Worm (Caenorhabditis elegans): ENCODE results near the gene col-121.

col-121 gene

DNA sequence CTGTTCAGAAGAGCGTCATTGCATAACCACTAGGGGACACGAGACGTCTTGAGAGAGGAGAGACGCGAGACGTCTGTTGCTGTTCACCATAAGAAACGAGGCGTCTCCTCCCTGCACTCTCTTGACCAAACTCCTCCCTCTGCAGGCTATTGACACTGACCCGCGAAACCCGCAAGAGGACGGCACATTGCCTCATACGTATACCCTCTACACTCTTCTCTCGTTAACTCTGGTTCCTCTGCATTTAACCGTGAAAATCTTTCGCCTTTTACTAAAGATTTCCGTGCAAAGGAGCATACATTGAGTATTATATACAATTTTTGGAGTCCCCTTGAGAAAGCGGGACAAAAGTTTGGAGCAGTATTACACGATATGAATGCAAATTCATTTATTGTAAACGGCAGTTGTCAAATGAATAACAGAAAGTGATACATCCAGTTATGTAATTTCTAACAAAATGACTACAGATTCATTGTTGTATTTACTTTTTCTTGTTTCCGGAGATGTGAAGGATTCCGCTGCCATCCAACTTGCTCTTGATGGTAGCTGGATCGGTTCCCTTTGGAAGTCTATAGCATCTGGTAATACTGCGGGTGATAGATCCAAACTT lies 48.5 kb upstream of the col-121 start (continued):
- TF ChIP-seq nhr-77 (tag; optimal IDR thresholded peaks at IDR 0.05) (peak; percentile 88), unc-39 (tag; optimal IDR thresholded peaks at IDR 0.05) (no peak), ceh-20 (GFP tag; IDR thresholded peaks at IDR 0.05) (peak; percentile 88), dmd-8 (GFP tag; IDR thresholded peaks at IDR 0.05) (no peak), nhr-41 (GFP tag; IDR thresholded peaks at IDR 0.05) (no peak), dpl-1 (GFP tag; optimal IDR thresholded peaks at IDR 0.05) (peak; percentile 79), sdz-12 (GFP tag; optimal IDR thresholded peaks at IDR 0.05) (no peak), T26A8.4 (GFP tag; IDR thresholded peaks at IDR 0.05) (peak; percentile 93), ceh-62 (tag; optimal IDR thresholded peaks at IDR 0.05) (no peak), nhr-76 (tag; optimal IDR thresholded peaks at IDR 0.05) (no peak), Y48G9A.11 (GFP tag; IDR thresholded peaks at IDR 0.05) (peak; percentile 67), fos-1 (tag; optimal IDR thresholded peaks at IDR 0.05) (no peak), hif-1 (tag; optimal IDR thresholded peaks at IDR 0.05) (peak; percentile 79 to 86), nhr-11 (tag; optimal IDR thresholded peaks at IDR 0.05) (peak; percentile 92), tag-97 (GFP tag; IDR thresholded peaks at IDR 0.05) (no peak), mxl-3 (GFP tag; optimal IDR thresholded peaks at IDR 0.05) (peak; percentile 77), T20F7.1 (GFP tag; optimal IDR thresholded peaks at IDR 0.05) (peak; percentile 87), Y75B8A.6 (GFP tag; IDR thresholded peaks at IDR 0.05) (no peak), lsy-2 (tag; optimal IDR thresholded peaks at IDR 0.05) (peak; percentile 75 to 93), egl-43 (GFP tag; IDR thresholded peaks at IDR 0.05) (peak; percentile 84), dmd-9 (GFP tag; IDR thresholded peaks at IDR 0.05) (no peak), lin-15B (tag; optimal IDR thresholded peaks at IDR 0.05) (no peak)

DNA sequence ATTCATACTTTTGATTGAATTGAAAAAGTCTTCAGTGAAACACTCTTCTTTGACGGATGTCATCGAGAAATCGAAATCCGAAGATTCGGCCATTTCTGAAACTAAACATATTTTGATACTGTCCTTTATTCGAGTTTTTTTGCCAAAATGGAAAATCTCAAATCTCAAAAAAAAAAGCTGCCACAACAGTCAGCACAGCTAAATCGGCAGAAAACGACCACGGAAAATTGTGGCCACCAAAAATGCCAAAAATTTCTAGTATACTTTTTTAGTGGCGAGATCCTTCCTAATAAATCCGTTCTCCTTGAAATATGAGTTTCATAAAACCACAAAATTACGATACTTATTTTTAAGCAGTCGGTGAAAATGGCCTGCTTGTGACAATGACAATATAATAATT lies 47.9 kb upstream of the col-121 start, which contains the start of gene F38E11.9:
F38E11.9 (minus strand) TSS at position 101 of the 400 bp plus-strand sequence.
- TF ChIP-seq lin-39 (tag; optimal IDR thresholded peaks at IDR 0.05) (no peak), Y5F2A.4 (GFP tag; optimal IDR thresholded peaks at IDR 0.05) (no peak), Y75B8A.6 (GFP tag; IDR thresholded peaks at IDR 0.05) (no peak), nhr-237 (tag; optimal IDR thresholded peaks at IDR 0.05) (no peak)

DNA sequence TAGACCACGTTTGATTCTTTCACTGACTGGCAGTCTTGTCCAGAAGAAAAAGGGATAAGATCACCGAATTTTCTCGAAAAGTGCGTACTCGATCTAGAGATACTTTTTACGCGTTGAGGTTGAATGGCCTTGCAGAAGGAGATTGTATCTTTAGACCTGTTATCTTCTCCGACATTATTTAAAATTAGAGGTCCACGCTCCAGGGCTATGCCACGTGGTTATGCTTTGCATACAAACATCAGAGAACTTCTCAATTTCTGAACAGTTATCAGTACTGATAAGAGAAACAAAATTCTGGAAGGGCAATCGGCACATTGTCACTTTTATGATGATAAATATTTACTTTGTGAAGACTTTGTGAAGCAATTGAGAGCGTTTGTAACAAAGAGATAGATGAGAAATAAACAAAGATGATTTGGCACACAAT lies 46.1 kb upstream of the col-121 start:
- TF ChIP-seq ctbp-1 (GFP tag; IDR thresholded peaks at IDR 0.05) (no peak), hif-1 (tag; optimal IDR thresholded peaks at IDR 0.05) (peak in 1 of 2 experiments; percentile 19), daf-8 (GFP tag; IDR thresholded peaks at IDR 0.05) (no peak), lsy-2 (tag; optimal IDR thresholded peaks at IDR 0.05) (peak in 1 of 2 experiments; percentile 69), unc-130 (GFP tag; optimal IDR thresholded peaks at IDR 0.05) (no peak), nhr-237 (tag; optimal IDR thresholded peaks at IDR 0.05) (no peak), nhr-6 (tag; optimal IDR thresholded peaks at IDR 0.05) (peak; percentile 60), F44E2.7 (GFP tag; IDR thresholded peaks at IDR 0.05) (no peak), mes-2 (tag; optimal IDR thresholded peaks at IDR 0.05; ENCODE audit: poor library complexity, severe bottlenecking) (peak; percentile 60), ZK337.2 (GFP tag; IDR thresholded peaks at IDR 0.05) (no peak), nhr-28 (tag; optimal IDR thresholded peaks at IDR 0.05) (peak; percentile 99), lin-39 (tag; optimal IDR thresholded peaks at IDR 0.05) (no peak), lin-29 (GFP tag; IDR thresholded peaks at IDR 0.05) (no peak), ztf-7 (tag; optimal IDR thresholded peaks at IDR 0.05) (no peak), zfp-3 (GFP tag; conservative IDR thresholded peaks at IDR 0.05) (peak; percentile 75; the same call in 1 of the 2 replicates), saeg-2 (GFP tag; IDR thresholded peaks at IDR 0.05) (no peak), php-3 (GFP tag; IDR thresholded peaks at IDR 0.05) (peak; percentile 85), F37D6.2 (tag; optimal IDR thresholded peaks at IDR 0.05) (no peak), hmg-1.1 (GFP tag; IDR thresholded peaks at IDR 0.05) (no peak), dmd-6 (GFP tag; IDR thresholded peaks at IDR 0.05) (peak; percentile 91), vab-7 (GFP tag; IDR thresholded peaks at IDR 0.05) (no peak), sdz-12 (GFP tag; optimal IDR thresholded peaks at IDR 0.05) (peak; percentile 29), egl-43 (GFP tag; IDR thresholded peaks at IDR 0.05) (no peak), dmd-9 (GFP tag; IDR thresholded peaks at IDR 0.05) (no peak), dpl-1 (GFP tag; optimal IDR thresholded peaks at IDR 0.05) (no peak), nhr-41 (GFP tag; IDR thresholded peaks at IDR 0.05) (no peak), T20F7.1 (GFP tag; optimal IDR thresholded peaks at IDR 0.05) (peak; percentile 58), set-16 (GFP tag; IDR thresholded peaks at IDR 0.05) (no peak), Y5F2A.4 (GFP tag; optimal IDR thresholded peaks at IDR 0.05) (no peak), zag-1 (tag; optimal IDR thresholded peaks at IDR 0.05) (no peak), unc-39 (tag; optimal IDR thresholded peaks at IDR 0.05) (no peak), Y48G9A.11 (GFP tag; IDR thresholded peaks at IDR 0.05) (no peak), madf-5 (GFP tag; IDR thresholded peaks at IDR 0.05) (no peak), dmd-8 (GFP tag; IDR thresholded peaks at IDR 0.05) (no peak), ama-1 (optimal IDR thresholded peaks at IDR 0.05) (no peak)
